Fruit fly (Drosophila melanogaster) whole organism, wandering third instar larva: ENCODE data around the gene CG6126.
A peak's percentile ranks its signal among the peaks of the same experiment; 100 is the strongest.

Experiments
- Abd-B ChIP-seq: fragments of >200 bp; optimal IDR thresholded peaks from 2 replicates; lab custom pipeline; 2017; ENCODE audit warnings: missing biosample characterization, missing genetic modification characterization
- CG32264 ChIP-seq: fragments of 200-800 bp; sonication (Bioruptor generic); optimal IDR thresholded peaks from 2 replicates; lab custom pipeline; 2016; ENCODE audit warnings: missing biosample characterization, missing genetic modification characterization
- CG9705 ChIP-seq: fragments of 200-800 bp; sonication (Bioruptor generic); optimal IDR thresholded peaks from 2 replicates; lab custom pipeline; 2018; ENCODE audit warnings: missing biosample characterization, mild to moderate bottlenecking, missing genetic modification characterization
- CrebA ChIP-seq: fragments of 200-800 bp; sonication (Bioruptor generic); optimal IDR thresholded peaks from 2 replicates; lab custom pipeline; 2016; ENCODE audit warnings: missing biosample characterization, mild to moderate bottlenecking, missing genetic modification characterization, borderline replicate concordance
- Dfd ChIP-seq: fragments of >200 bp; optimal IDR thresholded peaks from 2 replicates; lab custom pipeline; 2017; ENCODE audit warnings: missing biosample characterization, missing genetic modification characterization
- Dif ChIP-seq: fragments of 200-275, 200-300 bp; sonication (Bioruptor generic); optimal IDR thresholded peaks from 2 replicates; lab custom pipeline; 2018; ENCODE audit warnings: missing biosample characterization, missing genetic modification characterization; ENCODE audit not compliant: partially characterized antibody
- GATAd ChIP-seq: sonication (Bioruptor generic); optimal IDR thresholded peaks from 2 replicates; lab custom pipeline; 2016; ENCODE audit warnings: missing biosample characterization, missing genetic modification characterization
- HLH106 ChIP-seq: fragments of 200-800 bp; optimal IDR thresholded peaks from 3 replicates; lab custom pipeline; 2019; ENCODE audit warnings: missing biosample characterization, mild to moderate bottlenecking, missing genetic modification characterization, moderate library complexity
- Hnf4 ChIP-seq: fragments of 200-800 bp; sonication (Bioruptor generic); optimal IDR thresholded peaks from 2 replicates; lab custom pipeline; 2016; ENCODE audit warnings: missing biosample characterization, mild to moderate bottlenecking, missing genetic modification characterization
- Hr78 ChIP-seq: fragments of >200 bp; optimal IDR thresholded peaks from 2 replicates; lab custom pipeline; 2017; ENCODE audit warnings: missing biosample characterization, missing genetic modification characterization
- Hr83 ChIP-seq: fragments of 200-300 bp; sonication (Bioruptor generic); optimal IDR thresholded peaks from 2 replicates; lab custom pipeline; 2016; ENCODE audit warnings: missing biosample characterization, mild to moderate bottlenecking, missing genetic modification characterization, moderate library complexity; ENCODE audit not compliant: poor library complexity, severe bottlenecking
- Jra ChIP-seq: sonication (Bioruptor generic); optimal IDR thresholded peaks from 2 replicates; lab custom pipeline; 2016; ENCODE audit warnings: missing biosample characterization, missing genetic modification characterization
- Mio ChIP-seq: sonication (Bioruptor generic); optimal IDR thresholded peaks from 2 replicates; lab custom pipeline; 2016; ENCODE audit warnings: missing biosample characterization, missing genetic modification characterization
- Myc ChIP-seq: fragments of >200 bp; optimal IDR thresholded peaks from 2 replicates; lab custom pipeline; 2017
- OdsH ChIP-seq: fragments of 200-800 bp; sonication (Bioruptor generic); optimal IDR thresholded peaks from 2 replicates; lab custom pipeline; 2016; ENCODE audit warnings: missing biosample characterization, mild to moderate bottlenecking, missing genetic modification characterization
- Rel ChIP-seq, 2 experiments: fragments of 200-800 bp; sonication (Bioruptor generic) in 1 of 2; optimal IDR thresholded peaks; 2 replicates in 1 of 2; 3 replicates in 1 of 2; lab custom pipeline; 2016 to 2019; ENCODE audit warnings: mild to moderate bottlenecking in 2 of 2, missing biosample characterization in 2 of 2, missing genetic modification characterization in 2 of 2, moderate library complexity in 1 of 2
- Sp1 ChIP-seq: fragments of 200-800 bp; sonication (Bioruptor generic); optimal IDR thresholded peaks from 3 replicates; lab custom pipeline; 2019; ENCODE audit warnings: missing biosample characterization, mild to moderate bottlenecking, missing genetic modification characterization, moderate library complexity
- Vsx2 ChIP-seq: fragments of 200-300, 225-300 bp; sonication (Bioruptor generic); optimal IDR thresholded peaks from 2 replicates; lab custom pipeline; 2018; ENCODE audit warnings: missing biosample characterization, missing genetic modification characterization; ENCODE audit not compliant: partially characterized antibody
- br ChIP-seq: fragments of 200-800 bp; sonication (Bioruptor generic); optimal IDR thresholded peaks from 2 replicates; lab custom pipeline; 2016; ENCODE audit warnings: missing biosample characterization, missing genetic modification characterization
- brk ChIP-seq: fragments of 200-800 bp; sonication (Bioruptor generic); optimal IDR thresholded peaks from 2 replicates; lab custom pipeline; 2016; ENCODE audit warnings: missing biosample characterization, mild to moderate bottlenecking, missing genetic modification characterization
- dl ChIP-seq, 2 experiments: fragments of 175-275, 200-275 bp in 1 of 2; fragments of 200-275 bp in 1 of 2; sonication (Bioruptor generic); optimal IDR thresholded peaks; lab custom pipeline; 2018; ENCODE audit warnings: mild to moderate bottlenecking in 2 of 2, missing biosample characterization in 2 of 2, missing genetic modification characterization in 2 of 2, moderate library complexity in 2 of 2; ENCODE audit not compliant: partially characterized antibody in 2 of 2, insufficient read depth in 1 of 2
- dmrt93B ChIP-seq: fragments of 200-800 bp; sonication (Bioruptor generic); optimal IDR thresholded peaks from 2 replicates; lab custom pipeline; 2018; ENCODE audit warnings: missing biosample characterization, mild to moderate bottlenecking, missing genetic modification characterization
- dsf ChIP-seq: sonication (Bioruptor generic); optimal IDR thresholded peaks from 2 replicates; lab custom pipeline; 2016; ENCODE audit warnings: missing biosample characterization, missing genetic modification characterization, borderline replicate concordance
- ey ChIP-seq: fragments of 200-800 bp; sonication (Bioruptor generic); optimal IDR thresholded peaks from 2 replicates; lab custom pipeline; 2016; ENCODE audit warnings: missing biosample characterization, missing genetic modification characterization
- foxo ChIP-seq, 2 experiments: fragments of 200-800 bp; sonication (Bioruptor generic); optimal IDR thresholded peaks; 2 replicates in 1 of 2; 3 replicates in 1 of 2; lab custom pipeline; 2016 to 2017; ENCODE audit warnings: missing biosample characterization in 2 of 2, missing genetic modification characterization in 2 of 2
- fru ChIP-seq: fragments of 200-800 bp; sonication (Bioruptor generic); optimal IDR thresholded peaks from 3 replicates; lab custom pipeline; 2016; ENCODE audit warnings: missing biosample characterization, mild to moderate bottlenecking, missing genetic modification characterization
- h ChIP-seq: fragments of 200-800 bp; sonication (Bioruptor generic); optimal IDR thresholded peaks from 3 replicates; lab custom pipeline; 2016; ENCODE audit warnings: missing biosample characterization, mild to moderate bottlenecking, missing genetic modification characterization
- jim ChIP-seq: fragments of 175-275, 200-325 bp; sonication (Bioruptor generic); optimal IDR thresholded peaks from 2 replicates; lab custom pipeline; 2016; ENCODE audit warnings: missing biosample characterization, mild to moderate bottlenecking, missing genetic modification characterization
- lola ChIP-seq: fragments of >200 bp; optimal IDR thresholded peaks from 2 replicates; lab custom pipeline; 2017; ENCODE audit warnings: missing biosample characterization, missing genetic modification characterization
- psq ChIP-seq: fragments of 200-800 bp; sonication (Bioruptor generic); optimal IDR thresholded peaks from 3 replicates; lab custom pipeline; 2017; ENCODE audit warnings: missing biosample characterization, mild to moderate bottlenecking, missing genetic modification characterization, moderate library complexity
- rgr ChIP-seq: fragments of 200-800 bp; sonication (Bioruptor generic); optimal IDR thresholded peaks from 3 replicates; lab custom pipeline; 2016; ENCODE audit warnings: missing biosample characterization, mild to moderate bottlenecking, missing genetic modification characterization
- sage ChIP-seq: fragments of 200-800 bp; sonication (Bioruptor generic); optimal IDR thresholded peaks from 2 replicates; lab custom pipeline; 2016; ENCODE audit warnings: missing biosample characterization, mild to moderate bottlenecking, missing genetic modification characterization
- sv ChIP-seq: fragments of 200-800 bp; sonication (Bioruptor generic); optimal IDR thresholded peaks from 3 replicates; lab custom pipeline; 2016; ENCODE audit warnings: missing biosample characterization, missing genetic modification characterization
- tai ChIP-seq: sonication (Bioruptor generic); optimal IDR thresholded peaks from 2 replicates; lab custom pipeline; 2016; ENCODE audit warnings: missing biosample characterization, missing genetic modification characterization
- usp ChIP-seq: fragments of >200 bp; optimal IDR thresholded peaks from 2 replicates; lab custom pipeline; 2017; ENCODE audit warnings: missing biosample characterization, missing genetic modification characterization
- woc ChIP-seq: sonication (Bioruptor generic); optimal IDR thresholded peaks from 2 replicates; lab custom pipeline; 2016; ENCODE audit warnings: missing biosample characterization, mild to moderate bottlenecking, missing genetic modification characterization

The CG6126 gene

dm6 chr3R:16235215-16235937, 32.5 kb upstream of the CG6126 start:
- TF ChIP-seq Hnf4 (GFP tag; lab: Kevin White, UChicago) (peak; percentile 66), Myc (lab: Kevin White, UChicago) (no peak), GATAd (no peak), dmrt93B (no peak), Mio (no peak), psq (GFP tag; lab: Kevin White, UChicago) (peak; percentile 89), Dfd (no peak), br (GFP tag; lab: Kevin White, UChicago) (peak; percentile 59), Hr83 (peak; percentile 90), tai (GFP tag; lab: Kevin White, UChicago) (peak; percentile 86), Abd-B (GFP tag; lab: Kevin White, UChicago) (no peak), dl (GFP tag; optimal IDR thresholded peaks at IDR 0.05; lab: Kevin White, UChicago; ENCODE audit: insufficient read depth in 1 of 2, partially characterized antibody in 2 of 2) (peak; percentile 24 to 86), CG32264 (GFP tag; lab: Kevin White, UChicago) (peak; percentile 8), sage (GFP tag; lab: Kevin White, UChicago) (peak; percentile 19), dsf (GFP tag; lab: Kevin White, UChicago) (no peak), CG9705 (GFP tag; lab: Kevin White, UChicago) (no peak), lola (GFP tag; lab: Kevin White, UChicago) (no peak), Jra (GFP tag; lab: Kevin White, UChicago) (peak; percentile 74), foxo (GFP tag; optimal IDR thresholded peaks at IDR 0.05; lab: Kevin White, UChicago) (peak in 1 of 2 experiments; percentile 69), ey (no peak), Dif (GFP tag; lab: Kevin White, UChicago) (peak; percentile 86), jim (GFP tag; lab: Kevin White, UChicago) (peak; percentile 10), rgr (peak; percentile 12), h (GFP tag; lab: Kevin White, UChicago) (peak; percentile 82), Vsx2 (GFP tag; lab: Kevin White, UChicago) (no peak), brk (GFP tag; lab: Kevin White, UChicago) (peak; percentile 86), Rel (GFP tag; optimal IDR thresholded peaks at IDR 0.05; lab: Kevin White, UChicago) (peak; percentile 42), Rel (tag; optimal IDR thresholded peaks at IDR 0.05; lab: Kevin White, UChicago) (peak; percentile 85), HLH106 (tag; lab: Kevin White, UChicago) (no peak), usp (GFP tag; lab: Kevin White, UChicago) (no peak), woc (GFP tag; lab: Kevin White, UChicago) (peak; percentile 83), fru (GFP tag; lab: Kevin White, UChicago) (peak; percentile 51), sv (GFP tag; lab: Kevin White, UChicago) (no peak), CrebA (peak; percentile 93), Sp1 (GFP tag; lab: Kevin White, UChicago) (no peak), Hr78 (no peak)

dm6 chr3R:16234745-16235149, 31.9 kb upstream of the CG6126 start:
- TF ChIP-seq Sp1 (GFP tag; lab: Kevin White, UChicago) (peak; percentile 86), ey (peak; percentile 69), HLH106 (tag; lab: Kevin White, UChicago) (peak; percentile 81), lola (GFP tag; lab: Kevin White, UChicago) (no peak), woc (GFP tag; lab: Kevin White, UChicago) (peak; percentile 83), Dif (GFP tag; lab: Kevin White, UChicago) (no peak), foxo (GFP tag; optimal IDR thresholded peaks at IDR 0.05; lab: Kevin White, UChicago) (peak in 1 of 2 experiments; percentile 65), br (GFP tag; lab: Kevin White, UChicago) (peak; percentile 70), Rel (GFP tag; optimal IDR thresholded peaks at IDR 0.05; lab: Kevin White, UChicago) (no peak), Rel (tag; optimal IDR thresholded peaks at IDR 0.05; lab: Kevin White, UChicago) (no peak), h (GFP tag; lab: Kevin White, UChicago) (peak; percentile 78), CG32264 (GFP tag; lab: Kevin White, UChicago) (peak; percentile 16), psq (GFP tag; lab: Kevin White, UChicago) (peak; percentile 16), CG9705 (GFP tag; lab: Kevin White, UChicago) (peak; percentile 68), Hr83 (no peak), fru (GFP tag; lab: Kevin White, UChicago) (peak; percentile 72), dmrt93B (peak; percentile 79), OdsH (peak; percentile 74), sage (GFP tag; lab: Kevin White, UChicago) (peak; percentile 32), rgr (peak; percentile 12), jim (GFP tag; lab: Kevin White, UChicago) (no peak), CrebA (peak; percentile 16), Myc (lab: Kevin White, UChicago) (no peak), Dfd (no peak), Abd-B (GFP tag; lab: Kevin White, UChicago) (no peak), dl (GFP tag; optimal IDR thresholded peaks at IDR 0.05; lab: Kevin White, UChicago; ENCODE audit: insufficient read depth in 1 of 2, partially characterized antibody in 2 of 2) (no peak), Mio (no peak), GATAd (no peak), Jra (GFP tag; lab: Kevin White, UChicago) (no peak), Hr78 (no peak)
